Worm (Caenorhabditis elegans) whole organism, young adult: ENCODE results near the gene emb-30.

ENCODE experiments used
- B0019.2 ChIP-seq: fragments of 200-800 bp; sonication (Bioruptor generic); conservative IDR thresholded peaks from 2 replicates; pipeline ENCODE4 v1.3.6; 2022; ENCODE audit warnings: missing genetic modification reagents, missing genetic modification characterization, missing compliant biosample characterization
- B0261.1 ChIP-seq: sonication (generic microtip); optimal IDR thresholded peaks from 2 replicates; lab custom pipeline; 2016; ENCODE audit warnings: mild to moderate bottlenecking, missing genetic modification characterization, moderate library complexity, missing compliant biosample characterization
- B0336.3 ChIP-seq: fragments of 200-800 bp; sonication (Bioruptor generic); IDR thresholded peaks from 2 replicates; pipeline ENCODE4 v1.3.6; 2022; ENCODE audit warnings: missing genetic modification characterization, missing compliant biosample characterization
- C17E4.6 ChIP-seq: fragments of 200-800 bp; sonication (Bioruptor generic); IDR thresholded peaks from 2 replicates; pipeline ENCODE4 v1.3.6; 2022; ENCODE audit warnings: missing genetic modification reagents, missing genetic modification characterization, missing compliant biosample characterization
- D2030.7 ChIP-seq: fragments of 200-800 bp; sonication (Bioruptor generic); IDR thresholded peaks from 2 replicates; pipeline ENCODE4 v1.3.6; 2022; ENCODE audit warnings: missing genetic modification reagents, missing genetic modification characterization, missing compliant biosample characterization
- F55B11.4 ChIP-seq: sonication (generic microtip); optimal IDR thresholded peaks from 2 replicates; lab custom pipeline; 2016; ENCODE audit warnings: missing compliant biosample characterization, missing genetic modification characterization, borderline replicate concordance; ENCODE audit not compliant: insufficient read depth
- T07F8.4 ChIP-seq: sonication (generic microtip); optimal IDR thresholded peaks from 2 replicates; lab custom pipeline; 2016; ENCODE audit warnings: mild to moderate bottlenecking, missing genetic modification characterization, moderate library complexity, missing compliant biosample characterization
- T26A5.8 ChIP-seq: sonication (generic microtip); optimal IDR thresholded peaks from 2 replicates; lab custom pipeline; 2016; ENCODE audit warnings: missing genetic modification characterization, missing compliant biosample characterization
- akir-1 ChIP-seq: fragments of 200-800 bp; sonication (Bioruptor generic); optimal IDR thresholded peaks from 2 replicates; lab custom pipeline; 2018; ENCODE audit warnings: mild to moderate bottlenecking, missing genetic modification characterization, moderate library complexity, missing compliant biosample characterization
- ama-1 ChIP-seq, 3 experiments: fragments of 150-350 bp in 1 of 3; sonication (generic microtip) in 2 of 3; optimal IDR thresholded peaks; 2 replicates each; lab custom pipeline; 2014 to 2018; ENCODE audit warnings: missing biosample characterization in 2 of 3, missing genetic modification characterization in 2 of 3, missing genetic modification reagents in 2 of 3
- aptf-2 ChIP-seq: fragments of 200-800 bp; sonication (Bioruptor generic); conservative IDR thresholded peaks from 2 replicates; pipeline ENCODE4 v1.3.6; 2022; ENCODE audit warnings: missing genetic modification reagents, missing genetic modification characterization, missing compliant biosample characterization
- atf-7 ChIP-seq: sonication (generic microtip); optimal IDR thresholded peaks from 2 replicates; lab custom pipeline; 2017; ENCODE audit warnings: mild to moderate bottlenecking, missing genetic modification characterization, missing compliant biosample characterization
- attf-5 ChIP-seq: fragments of 200-800 bp; sonication (Bioruptor generic); optimal IDR thresholded peaks from 2 replicates; lab custom pipeline; 2018; ENCODE audit warnings: mild to moderate bottlenecking, missing genetic modification characterization, missing compliant biosample characterization
- bed-2 ChIP-seq: fragments of 200-800 bp; sonication (Bioruptor generic); IDR thresholded peaks from 2 replicates; pipeline ENCODE4 v1.3.6; 2022; ENCODE audit warnings: missing genetic modification reagents, missing genetic modification characterization, missing compliant biosample characterization
- cebp-2 ChIP-seq: fragments of 200-800 bp; sonication (Bioruptor generic); IDR thresholded peaks from 2 replicates; pipeline ENCODE4 v1.3.6; 2022; ENCODE audit warnings: missing genetic modification characterization, missing compliant biosample characterization
- ceh-27 ChIP-seq: fragments of 200-800 bp; sonication (Bioruptor generic); optimal IDR thresholded peaks from 2 replicates; lab custom pipeline; 2018; ENCODE audit warnings: mild to moderate bottlenecking, missing genetic modification characterization, moderate library complexity, missing compliant biosample characterization
- ceh-58 ChIP-seq: fragments of 200-800 bp; sonication (Bioruptor generic); IDR thresholded peaks from 2 replicates; pipeline ENCODE4 v1.3.6; 2022; ENCODE audit warnings: missing genetic modification characterization, missing compliant biosample characterization
- ceh-91 ChIP-seq: fragments of 200-800 bp; sonication (Bioruptor generic); IDR thresholded peaks from 2 replicates; pipeline ENCODE4 v1.3.6; 2022; ENCODE audit warnings: missing genetic modification reagents, missing genetic modification characterization, missing compliant biosample characterization
- chd-7 ChIP-seq: sonication (generic microtip); optimal IDR thresholded peaks from 2 replicates; lab custom pipeline; 2016; ENCODE audit warnings: mild to moderate bottlenecking, missing genetic modification characterization, moderate library complexity, missing compliant biosample characterization
- efl-1 ChIP-seq: fragments of 150-350 bp; optimal IDR thresholded peaks from 2 replicates; lab custom pipeline; 2014; ENCODE audit warnings: missing biosample characterization, missing genetic modification reagents, missing genetic modification characterization
- egl-44 ChIP-seq: fragments of 200-800 bp; sonication (Bioruptor generic); IDR thresholded peaks from 2 replicates; pipeline ENCODE4 v1.3.6; 2022; ENCODE audit warnings: missing genetic modification reagents, missing genetic modification characterization, missing compliant biosample characterization
- egrh-3 ChIP-seq: fragments of 200-800 bp; sonication (Bioruptor generic); IDR thresholded peaks from 2 replicates; pipeline ENCODE4 v1.3.6; 2022; ENCODE audit warnings: missing genetic modification reagents, missing genetic modification characterization, missing compliant biosample characterization
- ekl-4 ChIP-seq: fragments of 200-800 bp; sonication (Bioruptor generic); IDR thresholded peaks from 2 replicates; pipeline ENCODE4 v1.3.6; 2022; ENCODE audit warnings: missing genetic modification reagents, missing genetic modification characterization, missing compliant biosample characterization
- fkh-3 ChIP-seq: sonication (generic microtip); optimal IDR thresholded peaks from 2 replicates; lab custom pipeline; 2016; ENCODE audit warnings: mild to moderate bottlenecking, missing genetic modification characterization, missing compliant biosample characterization
- hlh-12 ChIP-seq: sonication (generic microtip); optimal IDR thresholded peaks from 2 replicates; lab custom pipeline; 2016; ENCODE audit warnings: missing genetic modification characterization, missing compliant biosample characterization
- hmg-1.2 ChIP-seq: fragments of 200-800 bp; sonication (Bioruptor generic); IDR thresholded peaks from 2 replicates; pipeline ENCODE4 v1.3.6; 2022; ENCODE audit warnings: missing genetic modification reagents, missing genetic modification characterization, missing compliant biosample characterization
- hmg-20 ChIP-seq: fragments of 200-800 bp; sonication (Bioruptor generic); IDR thresholded peaks from 2 replicates; pipeline ENCODE4 v1.3.6; 2022; ENCODE audit warnings: missing genetic modification reagents, missing genetic modification characterization, missing compliant biosample characterization
- hrde-1 ChIP-seq: sonication (generic microtip); optimal IDR thresholded peaks from 2 replicates; lab custom pipeline; 2016; ENCODE audit warnings: missing genetic modification characterization, mild to moderate bottlenecking, missing compliant biosample characterization, moderate library complexity, missing genotype, missing genetic modification reagents, borderline replicate concordance
- lag-1 ChIP-seq: fragments of 200-800 bp; sonication (Bioruptor generic); IDR thresholded peaks from 2 replicates; pipeline ENCODE4 v1.3.6; 2022; ENCODE audit warnings: missing genetic modification reagents, missing genetic modification characterization, missing compliant biosample characterization
- let-607 ChIP-seq, 2 experiments: fragments of 200-800 bp in 1 of 2; sonication (Bioruptor generic) in 1 of 2; sonication (generic microtip) in 1 of 2; optimal IDR thresholded peaks; 2 replicates each; lab custom pipeline; 2016 to 2018; ENCODE audit warnings: mild to moderate bottlenecking in 2 of 2, missing compliant biosample characterization in 2 of 2, missing genetic modification characterization in 2 of 2, moderate library complexity in 2 of 2, missing genotype in 1 of 2
- lir-1 ChIP-seq: fragments of 200-800 bp; sonication (Bioruptor generic); conservative IDR thresholded peaks from 2 replicates; pipeline ENCODE4 v1.3.6; 2022; ENCODE audit warnings: missing genetic modification reagents, missing genetic modification characterization, missing compliant biosample characterization
- lsl-1 ChIP-seq: fragments of 200-800 bp; sonication (Bioruptor generic); optimal IDR thresholded peaks from 2 replicates; lab custom pipeline; 2018; ENCODE audit warnings: mild to moderate bottlenecking, missing genetic modification characterization, moderate library complexity, missing compliant biosample characterization
- madf-10 ChIP-seq: sonication (generic microtip); optimal IDR thresholded peaks from 2 replicates; lab custom pipeline; 2016; ENCODE audit warnings: mild to moderate bottlenecking, missing genetic modification characterization, missing compliant biosample characterization
- madf-3 ChIP-seq: fragments of 200-800 bp; sonication (Bioruptor generic); IDR thresholded peaks from 2 replicates; pipeline ENCODE4 v1.3.6; 2022; ENCODE audit warnings: missing genetic modification reagents, missing genetic modification characterization, missing compliant biosample characterization
- nhr-80 ChIP-seq: sonication (generic microtip); optimal IDR thresholded peaks from 2 replicates; lab custom pipeline; 2016; ENCODE audit warnings: missing genetic modification characterization, missing compliant biosample characterization
- rcor-1 ChIP-seq: fragments of 200-800 bp; sonication (Bioruptor generic); IDR thresholded peaks from 2 replicates; pipeline ENCODE4 v1.3.6; 2022; ENCODE audit warnings: missing genetic modification reagents, missing genetic modification characterization, missing compliant biosample characterization
- rec-8 ChIP-seq, 2 experiments: sonication (generic microtip); optimal IDR thresholded peaks; 2 replicates each; lab custom pipeline; 2016; ENCODE audit warnings: mild to moderate bottlenecking in 2 of 2, missing genetic modification characterization in 2 of 2, missing genetic modification reagents in 2 of 2, missing genotype in 2 of 2, missing biosample characterization in 1 of 2, missing compliant biosample characterization in 1 of 2, moderate library complexity in 1 of 2
- sdz-38 ChIP-seq: sonication (generic microtip); optimal IDR thresholded peaks from 2 replicates; lab custom pipeline; 2016; ENCODE audit warnings: missing genotype, missing genetic modification characterization, missing compliant biosample characterization
- sea-2 ChIP-seq: fragments of 200-800 bp; sonication (Bioruptor generic); IDR thresholded peaks from 2 replicates; pipeline ENCODE4 v1.3.6; 2022; ENCODE audit warnings: missing genetic modification characterization, missing compliant biosample characterization
- snpc-1.3 ChIP-seq: sonication (generic microtip); optimal IDR thresholded peaks from 2 replicates; lab custom pipeline; 2017; ENCODE audit warnings: missing genetic modification characterization, mild to moderate bottlenecking, missing compliant biosample characterization, antibody characterized with exemption, moderate library complexity, missing genotype, missing genetic modification reagents; ENCODE audit not compliant: insufficient read depth
- snpc-4 ChIP-seq, 5 experiments: fragments of 150-350 bp in 1 of 5; sonication (generic microtip) in 4 of 5; optimal IDR thresholded peaks; 2 replicates each; lab custom pipeline; 2014 to 2018; ENCODE audit warnings: missing genetic modification characterization in 5 of 5, missing biosample characterization in 3 of 5, antibody characterized with exemption in 2 of 5, mild to moderate bottlenecking in 2 of 5, missing compliant biosample characterization in 2 of 5, missing genotype in 2 of 5, moderate library complexity in 2 of 5, missing genetic modification reagents in 1 of 5
- unc-130 ChIP-seq: sonication (generic microtip); optimal IDR thresholded peaks from 2 replicates; lab custom pipeline; 2016; ENCODE audit warnings: missing genetic modification reagents, missing genetic modification characterization, missing compliant biosample characterization
- zfh-2 ChIP-seq: fragments of 200-800 bp; sonication (Bioruptor generic); conservative IDR thresholded peaks from 2 replicates; pipeline ENCODE4 v1.3.6; 2022; ENCODE audit warnings: missing genetic modification reagents, missing genetic modification characterization, missing compliant biosample characterization
- ztf-25 ChIP-seq: fragments of 200-800 bp; sonication (Bioruptor generic); IDR thresholded peaks from 2 replicates; pipeline ENCODE4 v1.3.6; 2022; ENCODE audit warnings: missing genetic modification reagents, missing genetic modification characterization, missing compliant biosample characterization
- ztf-26 ChIP-seq: sonication (generic microtip); optimal IDR thresholded peaks from 2 replicates; lab custom pipeline; 2017; ENCODE audit warnings: missing genetic modification characterization, missing compliant biosample characterization
- ztf-28 ChIP-seq: fragments of 200-800 bp; sonication (Bioruptor generic); IDR thresholded peaks from 2 replicates; pipeline ENCODE4 v1.3.6; 2022; ENCODE audit warnings: missing genetic modification reagents, missing genetic modification characterization, missing compliant biosample characterization

The emb-30 gene

DNA sequence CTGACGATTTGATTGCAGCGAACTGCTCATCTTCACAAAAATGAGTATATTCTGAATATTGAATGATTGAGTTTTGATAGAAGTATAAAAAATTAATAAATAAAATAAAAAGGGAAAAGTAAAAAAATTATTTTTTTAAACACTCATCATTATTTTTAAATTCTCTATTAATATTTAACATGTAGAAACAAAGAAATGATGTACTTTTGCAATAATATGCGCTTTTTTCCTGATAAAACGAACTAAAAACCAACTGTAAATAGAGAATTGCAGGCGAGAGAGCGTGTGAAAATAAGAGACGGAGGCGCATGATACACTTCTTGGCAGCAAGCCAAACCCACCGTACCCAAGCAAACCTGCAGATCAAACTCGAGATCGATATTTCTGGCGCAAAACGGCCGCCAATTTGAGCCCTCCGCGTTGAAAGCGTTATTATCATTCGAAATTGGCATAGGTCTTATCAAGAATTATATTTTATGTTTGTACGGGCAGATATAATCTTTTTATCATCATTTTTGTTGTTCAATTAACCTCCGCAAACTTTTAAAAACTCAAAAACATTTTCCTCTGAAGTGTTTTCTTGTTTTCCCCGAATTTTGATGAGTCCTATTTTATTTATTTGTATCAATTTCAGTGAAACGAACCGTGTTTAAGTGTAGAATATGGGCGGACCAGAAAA, 14.9 kb upstream of the emb-30 start, which contains the start of the genes rheb-1 and spk-1 (continued):
- peak; percentile 87 for TF ChIP-seq B0336.3 (GFP tag; lab: Robert Waterston, UW)
- TF ChIP-seq sdz-38 (tag; lab: Kevin White, UChicago), result no peak
- TF ChIP-seq aptf-2 (GFP tag; lab: Robert Waterston, UW), result no peak
- no peak for TF ChIP-seq hrde-1 (tag; lab: Kevin White, UChicago)
- peak; percentile 76 for TF ChIP-seq ceh-91 (GFP tag; lab: Robert Waterston, UW)
- peak; percentile 60 for TF ChIP-seq ztf-26
- TF ChIP-seq chd-7, result peak; percentile 75
- peak; percentile 92 for TF ChIP-seq attf-5 (GFP tag; lab: Kevin White, UChicago)
- no peak for TF ChIP-seq hmg-20 (GFP tag; lab: Robert Waterston, UW)
- 0 out of 2 replicates have a peak, but pooled peaks have one; percentile 51 for TF ChIP-seq B0019.2
- TF ChIP-seq T26A5.8 (tag; lab: Kevin White, UChicago), result no peak
- no peak for TF ChIP-seq T07F8.4
- no peak for TF ChIP-seq rec-8 (tag; optimal IDR thresholded peaks at IDR 0.05; lab: Kevin White, UChicago)
- peak; percentile 94 for TF ChIP-seq nhr-80 (tag; lab: Kevin White, UChicago)
- peak; percentile 84 for TF ChIP-seq madf-10 (tag; lab: Kevin White, UChicago)
- TF ChIP-seq ztf-28 (GFP tag; lab: Robert Waterston, UW), result 0 out of 2 replicates have a peak, but pooled peaks have one; percentile 45
- no peak for TF ChIP-seq cebp-2 (GFP tag; lab: Robert Waterston, UW)
- peak; percentile 81; the same call in 1 of the 2 replicates for TF ChIP-seq madf-3 (GFP tag; lab: Robert Waterston, UW)
- peak; percentile 80 for TF ChIP-seq efl-1 (GFP tag; lab: Kevin White, UChicago)
- no peak for TF ChIP-seq ztf-25
- TF ChIP-seq hlh-12 (tag; lab: Kevin White, UChicago), result no peak
- peak; percentile 65; the same call in 1 of the 2 replicates for TF ChIP-seq egl-44 (GFP tag; lab: Robert Waterston, UW)
- peak; percentile 79 for TF ChIP-seq zfh-2 (GFP tag; lab: Robert Waterston, UW)
- no peak for TF ChIP-seq snpc-1.3 (tag; lab: Kevin White, UChicago)
- TF ChIP-seq F55B11.4, result no peak
- no peak for TF ChIP-seq bed-2 (GFP tag; lab: Robert Waterston, UW)
- no peak for TF ChIP-seq akir-1 (GFP tag; lab: Kevin White, UChicago)
- peak; percentile 30 for TF ChIP-seq unc-130 (GFP tag; lab: Kevin White, UChicago)
- TF ChIP-seq ama-1 (optimal IDR thresholded peaks at IDR 0.05; lab: Kevin White, UChicago), result no peak
- TF ChIP-seq ama-1 (GFP tag; optimal IDR thresholded peaks at IDR 0.05; lab: Kevin White, UChicago), result no peak
- peak; percentile 78 for TF ChIP-seq D2030.7
- TF ChIP-seq ceh-58, result no peak
- 0 out of 2 replicates have a peak, but pooled peaks have one; percentile 18 for TF ChIP-seq egrh-3 (GFP tag; lab: Robert Waterston, UW)
- peak; percentile 75 for TF ChIP-seq rcor-1 (GFP tag; lab: Robert Waterston, UW)
- TF ChIP-seq fkh-3 (tag; lab: Kevin White, UChicago), result no peak
- peak; percentile 7 for TF ChIP-seq B0261.1 (tag; lab: Kevin White, UChicago)
- TF ChIP-seq atf-7, result peak; percentile 83
- TF ChIP-seq let-607 (tag; optimal IDR thresholded peaks at IDR 0.05; lab: Kevin White, UChicago), result peak; percentile 81 to 84
- peak; percentile 86 for TF ChIP-seq ceh-27
- TF ChIP-seq sea-2, result no peak
- peak; percentile 66; the same call in 1 of the 2 replicates for TF ChIP-seq ekl-4 (GFP tag; lab: Robert Waterston, UW)
- TF ChIP-seq lir-1 (GFP tag; lab: Robert Waterston, UW), result peak; percentile 66; the same call in 1 of the 2 replicates
- TF ChIP-seq C17E4.6 (GFP tag; lab: Robert Waterston, UW), result no peak
- peak; percentile 93 for TF ChIP-seq lsl-1 (GFP tag; lab: Kevin White, UChicago)
- peak; percentile 27 for TF ChIP-seq snpc-4 (GFP tag; optimal IDR thresholded peaks at IDR 0.05; lab: Kevin White, UChicago)
- TF ChIP-seq snpc-4 (tag; optimal IDR thresholded peaks at IDR 0.05; lab: Kevin White, UChicago), result peak; percentile 66 to 75 (median 72)
- peak; percentile 94 for TF ChIP-seq hmg-1.2 (GFP tag; lab: Robert Waterston, UW)
- TF ChIP-seq lag-1 (GFP tag; lab: Robert Waterston, UW), result no peak
